Worm (Caenorhabditis elegans): ENCODE results near the gene srz-103.

Gene srz-103

ce11 chrV:16694538-16694937, 15.4 kb upstream of the srz-103 start, which contains the start of gene srz-101 (continued):
- TF ChIP-seq snpc-4 (GFP tag; optimal IDR thresholded peaks at IDR 0.05) (no peak), snpc-4 (tag; optimal IDR thresholded peaks at IDR 0.05) (no peak), T26A5.8 (tag; optimal IDR thresholded peaks at IDR 0.05) (no peak), nhr-27 (tag; optimal IDR thresholded peaks at IDR 0.05) (no peak)

DNA sequence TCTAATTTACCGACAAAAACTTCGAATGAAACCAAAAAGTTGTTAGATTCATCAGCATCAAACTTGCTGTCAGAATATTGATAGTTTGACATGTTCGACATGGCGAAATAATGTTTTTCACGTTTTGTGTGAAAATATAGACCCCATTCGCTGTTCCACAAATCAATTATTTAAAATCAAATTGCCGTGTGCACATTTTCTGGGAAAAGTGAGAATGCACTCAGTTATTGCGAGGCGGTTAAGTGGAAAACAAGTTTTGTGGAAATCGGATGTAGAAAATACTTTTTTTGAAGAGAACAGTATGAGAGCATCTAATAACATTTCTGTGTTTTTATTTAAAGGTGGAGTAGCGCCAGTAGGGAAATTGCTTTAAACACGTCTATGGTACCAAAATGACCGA, 14.6 kb upstream of the srz-103 start, which contains the start of gene srw-42:
srw-42 (minus strand) TSS at position 101 of the 400 bp plus-strand sequence.
- no peak for TF ChIP-seq F23B12.7 (tag; optimal IDR thresholded peaks at IDR 0.05; ENCODE audit: insufficient read depth)
- TF ChIP-seq T07F8.4 (tag; optimal IDR thresholded peaks at IDR 0.05), result no peak
- no peak for TF ChIP-seq hmg-20 (GFP tag; IDR thresholded peaks at IDR 0.05)
- no peak for TF ChIP-seq gei-17 (GFP tag; optimal IDR thresholded peaks at IDR 0.05)
- TF ChIP-seq atf-7 (tag; optimal IDR thresholded peaks at IDR 0.05), result no peak
- no peak for TF ChIP-seq nfya-1 (tag; optimal IDR thresholded peaks at IDR 0.05; ENCODE audit: borderline replicate concordance, insufficient read depth)
- no peak for TF ChIP-seq lag-1 (GFP tag; IDR thresholded peaks at IDR 0.05)
- TF ChIP-seq Y79H2A.3 (GFP tag; conservative IDR thresholded peaks at IDR 0.05), result no peak
- no peak for TF ChIP-seq egl-18 (GFP tag; IDR thresholded peaks at IDR 0.05)
- TF ChIP-seq lin-54 (GFP tag; optimal IDR thresholded peaks at IDR 0.05), result no peak
- TF ChIP-seq attf-3 (GFP tag; conservative IDR thresholded peaks at IDR 0.05), result no peak
- no peak for TF ChIP-seq C17E4.6 (GFP tag; IDR thresholded peaks at IDR 0.05)
- TF ChIP-seq fkh-3 (tag; optimal IDR thresholded peaks at IDR 0.05), result no peak
- TF ChIP-seq F33H1.4 (GFP tag; IDR thresholded peaks at IDR 0.05), result no peak

- TF ChIP-seq hlh-26 (GFP tag; conservative IDR thresholded peaks at IDR 0.05), result no peak
- TF ChIP-seq egrh-3 (GFP tag; IDR thresholded peaks at IDR 0.05), result peak; percentile 90; the same call in 1 of the 2 replicates
- TF ChIP-seq chd-7 (tag; optimal IDR thresholded peaks at IDR 0.05), result no peak
- peak; percentile 92 for TF ChIP-seq zfh-2 (GFP tag; conservative IDR thresholded peaks at IDR 0.05)
- TF ChIP-seq mes-4 (tag; optimal IDR thresholded peaks at IDR 0.05), result no peak
- no peak for TF ChIP-seq egl-18 (GFP tag; IDR thresholded peaks at IDR 0.05)
Measured at ce11 chrV:16692988-16693387, 13.9 kb upstream of the srz-103 start.

DNA sequence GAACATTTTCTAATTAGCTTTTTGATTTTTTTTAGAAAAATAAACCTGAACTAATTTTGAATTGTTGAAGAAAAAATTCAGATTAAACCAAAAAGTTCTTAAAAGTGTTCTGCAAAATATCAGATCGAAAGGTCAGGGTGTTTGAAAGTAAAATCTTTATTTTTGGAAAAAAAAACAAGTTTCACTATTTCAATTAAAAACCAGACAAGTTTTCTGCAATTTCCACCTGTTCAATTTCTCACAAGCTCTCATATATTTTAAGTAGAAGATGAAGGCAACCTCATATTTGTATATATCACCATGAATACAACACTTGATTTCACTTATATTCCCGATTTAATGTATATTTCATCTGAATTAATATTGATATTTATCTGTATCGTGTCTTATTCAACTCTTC, 8.1 kb upstream of the srz-103 start, which contains the start of gene srz-102:
srz-102 (plus strand) TSS at position 301 of the 400 bp plus-strand sequence.
- TF ChIP-seq F37B4.10 (GFP tag; IDR thresholded peaks at IDR 0.05), result no peak
- TF ChIP-seq snpc-4 (GFP tag; optimal IDR thresholded peaks at IDR 0.05), result no peak
- no peak for TF ChIP-seq snpc-4 (tag; optimal IDR thresholded peaks at IDR 0.05)
- no peak for TF ChIP-seq B0261.1 (tag; optimal IDR thresholded peaks at IDR 0.05)
- TF ChIP-seq ceh-27 (GFP tag; optimal IDR thresholded peaks at IDR 0.05), result no peak

DNA sequence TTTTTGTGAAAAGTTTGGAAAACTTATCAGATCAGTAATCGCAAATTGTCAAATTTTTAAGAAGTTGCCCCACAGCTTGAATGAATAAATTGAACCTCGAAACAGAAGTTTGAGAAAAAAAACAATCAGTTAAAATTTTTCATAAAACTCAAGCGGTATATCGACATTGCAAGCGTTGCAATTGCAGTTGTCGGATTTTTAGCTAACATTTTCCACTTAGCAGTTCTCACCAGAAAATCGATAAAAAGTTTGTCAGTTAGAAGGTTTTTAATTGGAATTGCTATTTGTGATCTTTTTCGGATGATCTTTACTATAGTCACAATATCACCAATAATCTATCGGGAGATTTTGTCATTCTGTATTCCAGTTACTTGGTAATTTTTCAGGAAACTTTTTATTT, 6.6 kb upstream of the srz-103 start, which contains the start of gene srw-43:
srw-43 (plus strand) TSS at position 301 of the 400 bp plus-strand sequence.
- TF ChIP-seq snpc-1.3 (tag; optimal IDR thresholded peaks at IDR 0.05; ENCODE audit: insufficient read depth) (no peak), B0336.3 (GFP tag; IDR thresholded peaks at IDR 0.05) (no peak), ama-1 (optimal IDR thresholded peaks at IDR 0.05) (no peak), ama-1 (GFP tag; optimal IDR thresholded peaks at IDR 0.05) (no peak), dox-1 (GFP tag; IDR thresholded peaks at IDR 0.05) (no peak), mxl-1 (tag; optimal IDR thresholded peaks at IDR 0.05) (no peak), F37B4.10 (GFP tag; IDR thresholded peaks at IDR 0.05) (no peak), ccch-3 (GFP tag; optimal IDR thresholded peaks at IDR 0.05) (no peak), hmg-1.2 (GFP tag; IDR thresholded peaks at IDR 0.05) (no peak), tbp1 (GFP tag; optimal IDR thresholded peaks at IDR 0.05) (no peak), T26A5.8 (tag; optimal IDR thresholded peaks at IDR 0.05) (no peak), let-607 (tag; optimal IDR thresholded peaks at IDR 0.05) (no peak), ceh-27 (GFP tag; optimal IDR thresholded peaks at IDR 0.05) (no peak)
